Fruit fly (Drosophila melanogaster): ENCODE measurements around the gene CG42729.

The CG42729 gene

dm6 chr3L:15508233-15508632 lies 19.1 kb downstream of the CG42729 start, which contains the start of gene CG7841 (continued):
- TF ChIP-seq tll (GFP tag; optimal IDR thresholded peaks at IDR 0.05) (peak in 1 of 2 experiments; percentile 5), pfk (GFP tag; optimal IDR thresholded peaks at IDR 0.05) (peak; percentile 81), CG3163 (GFP tag; optimal IDR thresholded peaks at IDR 0.05) (peak; percentile 88), CG17385 (GFP tag; optimal IDR thresholded peaks at IDR 0.05) (peak; percentile 97), Ets97D (GFP tag; optimal IDR thresholded peaks at IDR 0.05) (peak; percentile 91), cas (GFP tag; IDR thresholded peaks at IDR 0.05) (peak; percentile 92; the same call in 1 of the 2 replicates), Hsf (GFP tag; optimal IDR thresholded peaks at IDR 0.05) (peak; percentile 98), CG10979 (tag; optimal IDR thresholded peaks at IDR 0.05) (peak; percentile 99), caup (GFP tag; optimal IDR thresholded peaks at IDR 0.05; ENCODE audit: severe bottlenecking) (peak; percentile 99), Dfd (GFP tag; optimal IDR thresholded peaks at IDR 0.05) (no peak), CG3838 (GFP tag; optimal IDR thresholded peaks at IDR 0.05) (peak; percentile 91), CG6683 (GFP tag; optimal IDR thresholded peaks at IDR 0.05) (peak; percentile 97), unc-4 (GFP tag; IDR thresholded peaks at IDR 0.05; ENCODE audit: partially characterized antibody) (no peak), sim (GFP tag; IDR thresholded peaks at IDR 0.05) (peak; percentile 97), H2.0 (GFP tag; IDR thresholded peaks at IDR 0.05) (peak; percentile 92), CG15696 (tag; optimal IDR thresholded peaks at IDR 0.05) (peak; percentile 98), az2 (GFP tag; optimal IDR thresholded peaks at IDR 0.05) (peak; percentile 97), dmrt99B (tag; optimal IDR thresholded peaks at IDR 0.05) (peak; percentile 98), GATAe (GFP tag; conservative IDR thresholded peaks at IDR 0.05) (no peak; the same call in 1 of the 2 replicates), Taf1 (GFP tag; IDR thresholded peaks at IDR 0.05) (peak; percentile 89; the same call in 1 of the 2 replicates), ind (GFP tag; optimal IDR thresholded peaks at IDR 0.05) (peak; percentile 96), emc (GFP tag; optimal IDR thresholded peaks at IDR 0.05) (peak; percentile 90), chinmo (GFP tag; IDR thresholded peaks at IDR 0.05; ENCODE audit: partially characterized antibody) (no peak), Dref (GFP tag; IDR thresholded peaks at IDR 0.05) (0 out of 2 replicates have a peak, but pooled peaks have one; percentile 31), klu (GFP tag; IDR thresholded peaks at IDR 0.05) (no peak; the same call in 1 of the 2 replicates), CG10565 (GFP tag; optimal IDR thresholded peaks at IDR 0.05) (peak; percentile 94), hkb (optimal IDR thresholded peaks at IDR 0.05) (no peak), hkb (GFP tag; IDR thresholded peaks at IDR 0.05) (peak; percentile 99), HLH3B (GFP tag; IDR thresholded peaks at IDR 0.05) (peak; percentile 96; the same call in 1 of the 2 replicates), Ravus (GFP tag; IDR thresholded peaks at IDR 0.05) (peak; percentile 75; the same call in 1 of the 2 replicates), ssp (GFP tag; IDR thresholded peaks at IDR 0.05) (no peak), Dip3 (GFP tag; optimal IDR thresholded peaks at IDR 0.05) (peak; percentile 97), CG2120 (GFP tag; optimal IDR thresholded peaks at IDR 0.05) (peak; percentile 98), CG16815 (GFP tag; optimal IDR thresholded peaks at IDR 0.05) (peak; percentile 87), MESR4 (GFP tag; optimal IDR thresholded peaks at IDR 0.05) (peak; percentile 79), CG8089 (GFP tag; optimal IDR thresholded peaks at IDR 0.05) (peak; percentile 96), CG17361 (GFP tag; IDR thresholded peaks at IDR 0.05) (peak; percentile 96), knrl (GFP tag; IDR thresholded peaks at IDR 0.05; ENCODE audit: partially characterized antibody) (no peak), Ada2b (GFP tag; IDR thresholded peaks at IDR 0.05) (peak; percentile 94), tio (GFP tag; optimal IDR thresholded peaks at IDR 0.05) (peak; percentile 89), CG7556 (GFP tag; optimal IDR thresholded peaks at IDR 0.05) (peak; percentile 97), Hand (GFP tag; optimal IDR thresholded peaks at IDR 0.05) (peak; percentile 99), CoRest (tag; optimal IDR thresholded peaks at IDR 0.05) (peak; percentile 98), wek (GFP tag; optimal IDR thresholded peaks at IDR 0.05) (peak; percentile 95), crol (GFP tag; IDR thresholded peaks at IDR 0.05) (peak; percentile 58; the same call in 1 of the 2 replicates), CG6791 (GFP tag; IDR thresholded peaks at IDR 0.05; ENCODE audit: partially characterized antibody) (no peak), org-1 (GFP tag; optimal IDR thresholded peaks at IDR 0.05) (peak; percentile 97), croc (GFP tag; conservative IDR thresholded peaks at IDR 0.05) (peak; percentile 86), bcd (GFP tag; optimal IDR thresholded peaks at IDR 0.05) (peak; percentile 96), ro (GFP tag; IDR thresholded peaks at IDR 0.05) (no peak)

Data from whole organism, embryonic.